Worm (Caenorhabditis elegans) whole organism, L4/young adult: ENCODE data around the gene his-63.

Experiments used
- W03F9.2 ChIP-seq: fragments of 150-350 bp; optimal IDR thresholded peaks from 2 replicates; lab custom pipeline; 2014; ENCODE audit warnings: missing biosample characterization, missing genetic modification characterization
- dao-5 ChIP-seq: sonication (generic microtip); optimal IDR thresholded peaks from 2 replicates; lab custom pipeline; 2016; ENCODE audit warnings: missing genotype, missing genetic modification characterization, moderate library complexity, missing compliant biosample characterization
- him-1 ChIP-seq: sonication (generic microtip); optimal IDR thresholded peaks from 2 replicates; lab custom pipeline; 2016; ENCODE audit warnings: missing genotype, missing genetic modification reagents, missing genetic modification characterization, missing compliant biosample characterization

The his-63 gene

DNA sequence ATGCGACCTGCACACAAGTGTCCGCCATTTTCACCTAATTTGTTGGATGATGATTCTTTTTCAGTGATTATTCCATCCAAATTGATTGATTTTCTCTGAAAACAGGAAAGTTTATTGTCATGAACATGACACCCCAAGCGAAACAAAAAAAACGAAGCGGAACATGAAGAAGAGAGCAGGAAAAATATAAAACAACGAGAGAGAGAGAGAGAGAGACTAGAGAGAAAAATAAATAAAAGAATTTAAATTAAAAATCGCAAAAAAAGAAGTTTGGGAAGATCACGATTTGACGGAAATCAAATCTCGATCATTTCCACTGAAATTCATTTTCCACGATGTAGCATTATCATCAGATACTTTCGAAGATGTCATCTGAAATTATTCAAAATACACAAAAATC, 46.9 kb downstream of the his-63 start, which contains the start of gene klp-12:
TSS of gene klp-12 (minus strand) at position 101 of the 400 bp plus-strand sequence.
- TF ChIP-seq W03F9.2 (tag; lab: Kevin White, UChicago), result no peak
- no peak for TF ChIP-seq him-1 (tag; lab: Kevin White, UChicago)
- no peak for TF ChIP-seq dao-5 (tag; lab: Kevin White, UChicago)
